Worm (Caenorhabditis elegans): ENCODE measurements around the gene nspg-7.1.

nspg-7.1 gene

ce11 chrIV:9339205-9339604 is 8.6 kb upstream of the nspg-7.1 start, which contains the start of gene T20D3.6:
T20D3.6 (minus strand) TSS chrIV:9339305.
- TF ChIP-seq mxl-3 (GFP tag; optimal IDR thresholded peaks at IDR 0.05) = no peak
- TF ChIP-seq daf-16 (GFP tag; optimal IDR thresholded peaks at IDR 0.05) = no peak
- TF ChIP-seq daf-16 (tag; optimal IDR thresholded peaks at IDR 0.05) = peak; percentile 17
- TF ChIP-seq duxl-1 (tag; optimal IDR thresholded peaks at IDR 0.05; ENCODE audit: poor library complexity) = no peak
- TF ChIP-seq T20F7.1 (GFP tag; optimal IDR thresholded peaks at IDR 0.05) = peak; percentile 28
- no peak for TF ChIP-seq lin-38 (GFP tag; IDR thresholded peaks at IDR 0.05)

- TF ChIP-seq unc-130 (GFP tag; optimal IDR thresholded peaks at IDR 0.05) (peak; percentile 67), Y48G9A.11 (GFP tag; IDR thresholded peaks at IDR 0.05) (no peak), mes-2 (tag; optimal IDR thresholded peaks at IDR 0.05; ENCODE audit: poor library complexity, severe bottlenecking) (peak; percentile 66), nhr-41 (GFP tag; IDR thresholded peaks at IDR 0.05) (no peak)
These were observed 6.0 kb upstream of the nspg-7.1 start, which contains the start of gene T20D3.5 for ce11 chrIV:9336538-9337090. T20D3.5 (plus strand) TSS chrIV:9337040.

DNA sequence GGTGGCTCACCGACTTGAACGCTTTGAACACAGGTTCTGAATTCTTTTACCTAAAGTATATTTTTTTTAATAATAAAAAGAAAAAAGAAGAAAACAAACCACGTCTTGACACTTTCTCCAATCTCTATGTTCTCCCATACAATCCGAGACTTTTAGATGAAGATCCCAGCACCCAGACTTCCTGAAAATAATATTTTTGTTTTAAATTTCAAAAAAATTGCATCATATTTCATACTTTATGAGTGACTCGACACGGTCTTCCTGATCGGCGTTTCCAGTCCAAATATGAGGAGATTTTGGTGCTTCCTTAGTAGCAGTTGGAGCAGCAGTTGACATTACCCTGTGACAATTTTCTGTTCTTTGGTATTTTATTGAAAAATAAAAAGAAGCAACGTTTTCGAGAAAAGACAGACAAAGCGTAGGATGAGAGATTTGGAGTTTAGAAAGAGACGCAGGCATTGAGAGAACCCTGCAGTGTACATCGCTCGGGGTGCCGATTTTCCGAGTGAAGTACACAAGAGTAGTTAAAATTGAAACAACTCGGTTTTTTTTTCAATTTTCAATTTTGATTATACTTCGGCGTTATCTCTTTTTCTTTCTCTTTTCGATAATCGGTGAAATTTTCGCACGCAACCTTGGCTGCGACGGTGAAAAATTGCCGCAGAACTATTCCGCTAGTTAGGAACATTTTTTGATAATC is 5.0 kb upstream of the nspg-7.1 start, which contains the start of the genes coa-4 and T20D3.14:
Gene coa-4, minus strand, starts transcription at position 51 of the 700 bp plus-strand sequence.
Gene T20D3.14, minus strand, starts transcription at position 358 of the 700 bp plus-strand sequence.
- TF ChIP-seq gei-8 (GFP tag; optimal IDR thresholded peaks at IDR 0.05) (no peak), hmg-1.1 (GFP tag; IDR thresholded peaks at IDR 0.05) (0 out of 2 replicates have a peak, but pooled peaks have one; percentile 40), ceh-20 (GFP tag; IDR thresholded peaks at IDR 0.05) (0 out of 2 replicates have a peak, but pooled peaks have one; percentile 8), hlh-11 (tag; optimal IDR thresholded peaks at IDR 0.05) (peak; percentile 64), daf-16 (GFP tag; optimal IDR thresholded peaks at IDR 0.05) (no peak), daf-16 (tag; optimal IDR thresholded peaks at IDR 0.05) (peak; percentile 64), dpl-1 (GFP tag; optimal IDR thresholded peaks at IDR 0.05) (peak; percentile 35), aha-1 (tag) (peak; percentile 63), nhr-77 (tag; optimal IDR thresholded peaks at IDR 0.05) (peak; percentile 23), nhr-111 (GFP tag; optimal IDR thresholded peaks at IDR 0.05) (no peak), pqm-1 (tag; optimal IDR thresholded peaks at IDR 0.05) (peak; percentile 24), pha-4 (GFP tag; IDR thresholded peaks at IDR 0.05) (no peak), pha-4 (tag; optimal IDR thresholded peaks at IDR 0.05) (peak; percentile 40), F44E2.7 (GFP tag; IDR thresholded peaks at IDR 0.05) (no peak), lin-38 (GFP tag; IDR thresholded peaks at IDR 0.05) (peak; percentile 29; the same call in 1 of the 2 replicates), mep-1 (tag; optimal IDR thresholded peaks at IDR 0.05) (peak; percentile 55), dmd-6 (GFP tag; IDR thresholded peaks at IDR 0.05) (peak; percentile 75), ZK337.2 (GFP tag; IDR thresholded peaks at IDR 0.05) (no peak), lsy-2 (tag; optimal IDR thresholded peaks at IDR 0.05) (peak in 1 of 2 experiments; percentile 57), daf-19 (GFP tag; conservative IDR thresholded peaks at IDR 0.05) (no peak), nhr-28 (tag; optimal IDR thresholded peaks at IDR 0.05) (peak; percentile 27), dve-1 (tag; optimal IDR thresholded peaks at IDR 0.05; ENCODE audit: insufficient read depth) (peak; percentile 69), duxl-1 (tag; optimal IDR thresholded peaks at IDR 0.05; ENCODE audit: poor library complexity) (no peak), mes-2 (tag; optimal IDR thresholded peaks at IDR 0.05; ENCODE audit: poor library complexity, severe bottlenecking) (peak; percentile 56), lin-1 (GFP tag; IDR thresholded peaks at IDR 0.05) (peak; percentile 49; the same call in 1 of the 2 replicates), hlh-30 (tag; optimal IDR thresholded peaks at IDR 0.05; ENCODE audit: insufficient read depth) (peak; percentile 57)

ce11 chrIV:9333007-9333406 is 2.4 kb upstream of the nspg-7.1 start:
- TF ChIP-seq Y105C5A.15 (GFP tag; IDR thresholded peaks at IDR 0.05) (no peak), nhr-41 (GFP tag; IDR thresholded peaks at IDR 0.05) (0 out of 2 replicates have a peak, but pooled peaks have one; percentile 40), nhr-6 (tag; optimal IDR thresholded peaks at IDR 0.05) (no peak), ztf-7 (tag; optimal IDR thresholded peaks at IDR 0.05) (no peak), sdz-12 (GFP tag; optimal IDR thresholded peaks at IDR 0.05) (no peak), dmd-9 (GFP tag; IDR thresholded peaks at IDR 0.05) (no peak), fos-1 (tag; optimal IDR thresholded peaks at IDR 0.05) (no peak), daf-16 (GFP tag; optimal IDR thresholded peaks at IDR 0.05) (peak in 1 of 2 experiments; percentile 2), daf-16 (tag; optimal IDR thresholded peaks at IDR 0.05) (peak; percentile 59), egl-27 (tag; optimal IDR thresholded peaks at IDR 0.05) (no peak), saeg-2 (GFP tag; IDR thresholded peaks at IDR 0.05) (no peak), D1046.2 (GFP tag; IDR thresholded peaks at IDR 0.05) (no peak), tag-97 (GFP tag; IDR thresholded peaks at IDR 0.05) (no peak), ztf-11 (tag; optimal IDR thresholded peaks at IDR 0.05) (no peak), Y48G9A.11 (GFP tag; IDR thresholded peaks at IDR 0.05) (no peak), lin-29 (GFP tag; IDR thresholded peaks at IDR 0.05) (no peak), lin-38 (GFP tag; IDR thresholded peaks at IDR 0.05) (peak; percentile 39; the same call in 1 of the 2 replicates)
